Fruit fly (Drosophila melanogaster): ENCODE measurements around the gene RpS10a.

Gene RpS10a

dm6 chr3R:27636010-27636584, 16.5 kb upstream of the RpS10a start, which contains the start of the genes CG5611 and Mtl (continued):
- peak; percentile 100 for TF ChIP-seq CG17829 (tag; optimal IDR thresholded peaks at IDR 0.05)
- TF ChIP-seq ham (GFP tag; IDR thresholded peaks at IDR 0.05), result peak; percentile 99
- peak; percentile 99 for TF ChIP-seq CG11723 (GFP tag; optimal IDR thresholded peaks at IDR 0.05)
- TF ChIP-seq CG7987 (GFP tag; optimal IDR thresholded peaks at IDR 0.05), result peak; percentile 98
- TF ChIP-seq Bgb (GFP tag; IDR thresholded peaks at IDR 0.05; ENCODE audit: partially characterized antibody), result peak; percentile 40; the same call in 1 of the 2 replicates
- TF ChIP-seq Xbp1 (GFP tag; optimal IDR thresholded peaks at IDR 0.05), result peak; percentile 100
- peak; percentile 99 for TF ChIP-seq nau (GFP tag; optimal IDR thresholded peaks at IDR 0.05)
- peak; percentile 89 for TF ChIP-seq HmgD (GFP tag; optimal IDR thresholded peaks at IDR 0.05)
- TF ChIP-seq chn (GFP tag; optimal IDR thresholded peaks at IDR 0.05), result peak; percentile 99
- TF ChIP-seq ewg (GFP tag; optimal IDR thresholded peaks at IDR 0.05), result peak; percentile 99
- TF ChIP-seq dpn (GFP tag; optimal IDR thresholded peaks at IDR 0.05), result peak; percentile 99 to 100
- peak; percentile 93 for TF ChIP-seq Bdp1 (GFP tag; optimal IDR thresholded peaks at IDR 0.05)
- peak; percentile 99 for TF ChIP-seq CG30431 (GFP tag; optimal IDR thresholded peaks at IDR 0.05)
- peak in 1 of 2 experiments; percentile 92 for TF ChIP-seq Dfd (GFP tag; optimal IDR thresholded peaks at IDR 0.05)
- TF ChIP-seq rib (GFP tag; IDR thresholded peaks at IDR 0.05), result peak; percentile 100
- no peak for TF ChIP-seq br (optimal IDR thresholded peaks at IDR 0.05)
- peak; percentile 96 for TF ChIP-seq emc (GFP tag; optimal IDR thresholded peaks at IDR 0.05)
- peak; percentile 29 for TF ChIP-seq gfzf (GFP tag; optimal IDR thresholded peaks at IDR 0.05)
- peak; percentile 100 for TF ChIP-seq Fer3 (tag; optimal IDR thresholded peaks at IDR 0.05)
- TF ChIP-seq CG12744 (GFP tag; optimal IDR thresholded peaks at IDR 0.05), result peak; percentile 98
- peak; percentile 99 for TF ChIP-seq CG12219 (GFP tag; optimal IDR thresholded peaks at IDR 0.05)
- TF ChIP-seq sob (GFP tag; IDR thresholded peaks at IDR 0.05), result peak; percentile 100
- TF ChIP-seq pan (optimal IDR thresholded peaks at IDR 0.05), result no peak
- TF ChIP-seq pan (GFP tag; optimal IDR thresholded peaks at IDR 0.05 in 1 of 2, IDR thresholded peaks at IDR 0.05 in 1 of 2), result peak in 1 of 2 experiments; percentile 100
- peak; percentile 100 for TF ChIP-seq CG11247 (GFP tag; IDR thresholded peaks at IDR 0.05)
- peak; percentile 100 for TF ChIP-seq gem (tag; optimal IDR thresholded peaks at IDR 0.05)
- peak; percentile 100 for TF ChIP-seq Oaz (GFP tag; IDR thresholded peaks at IDR 0.05)
- peak; percentile 100 for TF ChIP-seq CG9817 (tag; optimal IDR thresholded peaks at IDR 0.05)
- peak; percentile 97 for TF ChIP-seq CG10565 (GFP tag; optimal IDR thresholded peaks at IDR 0.05)
- TF ChIP-seq ERR (GFP tag; optimal IDR thresholded peaks at IDR 0.05), result peak; percentile 94
- peak; percentile 100 for TF ChIP-seq MBD-R2 (GFP tag; IDR thresholded peaks at IDR 0.05)
- peak; percentile 100 for TF ChIP-seq CG4424 (GFP tag; optimal IDR thresholded peaks at IDR 0.05)
- TF ChIP-seq wek (GFP tag; optimal IDR thresholded peaks at IDR 0.05), result peak; percentile 96
- TF ChIP-seq Nf-YA (GFP tag; IDR thresholded peaks at IDR 0.05), result peak; percentile 99
- peak; percentile 93 for TF ChIP-seq CG30020 (tag; optimal IDR thresholded peaks at IDR 0.05)
- TF ChIP-seq CG10959 (GFP tag; IDR thresholded peaks at IDR 0.05), result peak; percentile 100
- TF ChIP-seq Hr78 (GFP tag; optimal IDR thresholded peaks at IDR 0.05), result peak in 1 of 2 experiments; percentile 94
- peak; percentile 99 for TF ChIP-seq HLH54F (GFP tag; optimal IDR thresholded peaks at IDR 0.05)
- no peak for TF ChIP-seq bbx (GFP tag; IDR thresholded peaks at IDR 0.05; ENCODE audit: partially characterized antibody)
- peak; percentile 100 for TF ChIP-seq CG17359 (tag; optimal IDR thresholded peaks at IDR 0.05)
- peak; percentile 100 for TF ChIP-seq ranshi (GFP tag; IDR thresholded peaks at IDR 0.05)
- TF ChIP-seq CG33213 (GFP tag; optimal IDR thresholded peaks at IDR 0.05), result peak; percentile 95
- peak; percentile 100 for TF ChIP-seq klu (GFP tag; IDR thresholded peaks at IDR 0.05)
- peak; percentile 100 for TF ChIP-seq gce (GFP tag; IDR thresholded peaks at IDR 0.05)
- TF ChIP-seq CG15696 (tag; optimal IDR thresholded peaks at IDR 0.05), result peak; percentile 100
- peak; percentile 91 for TF ChIP-seq CG10321 (GFP tag; IDR thresholded peaks at IDR 0.05)
- TF ChIP-seq CG12391 (tag; optimal IDR thresholded peaks at IDR 0.05), result peak; percentile 100
- peak; percentile 100 for TF ChIP-seq CG4328 (GFP tag; optimal IDR thresholded peaks at IDR 0.05)
- TF ChIP-seq CG11398 (GFP tag; optimal IDR thresholded peaks at IDR 0.05), result peak; percentile 88
- TF ChIP-seq tx (GFP tag; optimal IDR thresholded peaks at IDR 0.05), result peak; percentile 96
